Worm (Caenorhabditis elegans): Measurements from ENCODE around the gene kin-21.
A peak's percentile ranks its signal among the peaks of the same experiment; 100 is the strongest.

kin-21 gene

ce11 chrIV:9863817-9864216, 31.1 kb downstream of the kin-21 start, which contains the start of gene K07F5.16:
Gene K07F5.16, plus strand, starts transcription at chrIV:9864117.
- TF ChIP-seq B0336.3 (GFP tag; IDR thresholded peaks at IDR 0.05): no peak
- TF ChIP-seq Y56A3A.18 (GFP tag; IDR thresholded peaks at IDR 0.05): no peak
- no peak for TF ChIP-seq madf-6 (GFP tag; IDR thresholded peaks at IDR 0.05)
- no peak for TF ChIP-seq atf-7 (tag; optimal IDR thresholded peaks at IDR 0.05)
- TF ChIP-seq attf-5 (GFP tag; optimal IDR thresholded peaks at IDR 0.05): no peak
- no peak for TF ChIP-seq ztf-6 (GFP tag; IDR thresholded peaks at IDR 0.05)
- TF ChIP-seq egrh-3 (GFP tag; IDR thresholded peaks at IDR 0.05): no peak
- no peak for TF ChIP-seq lin-26 (GFP tag; IDR thresholded peaks at IDR 0.05)
- TF ChIP-seq ccch-3 (GFP tag; optimal IDR thresholded peaks at IDR 0.05): no peak

- TF ChIP-seq nhr-179 (tag; optimal IDR thresholded peaks at IDR 0.05): no peak
- TF ChIP-seq him-1 (tag; optimal IDR thresholded peaks at IDR 0.05): no peak
- TF ChIP-seq aptf-2 (GFP tag; conservative IDR thresholded peaks at IDR 0.05): no peak
- no peak for TF ChIP-seq attf-3 (GFP tag; conservative IDR thresholded peaks at IDR 0.05)
- TF ChIP-seq F23B12.7 (tag; optimal IDR thresholded peaks at IDR 0.05; ENCODE audit: insufficient read depth): no peak
- TF ChIP-seq fkh-3 (tag; optimal IDR thresholded peaks at IDR 0.05): no peak
- no peak for TF ChIP-seq F33H1.4 (GFP tag; IDR thresholded peaks at IDR 0.05)
- no peak for TF ChIP-seq cebp-1 (GFP tag; IDR thresholded peaks at IDR 0.05)
- TF ChIP-seq cebp-1 (tag; optimal IDR thresholded peaks at IDR 0.05): no peak
Measured at ce11 chrIV:9864778-9865177, 32.1 kb downstream of the kin-21 start, which contains the start of the genes K07F5.15 and K07F5.22. Gene K07F5.15, plus strand, starts transcription at chrIV:9865078. Gene K07F5.22, plus strand, starts transcription at chrIV:9865078.

- no peak for TF ChIP-seq sea-2 (GFP tag; IDR thresholded peaks at IDR 0.05)
- TF ChIP-seq B0035.1 (tag; optimal IDR thresholded peaks at IDR 0.05): no peak
- no peak for TF ChIP-seq Y53G8AR.9 (GFP tag; conservative IDR thresholded peaks at IDR 0.05)
- no peak for TF ChIP-seq F33H1.4 (GFP tag; IDR thresholded peaks at IDR 0.05)
- no peak for TF ChIP-seq atf-7 (tag; optimal IDR thresholded peaks at IDR 0.05)
- TF ChIP-seq D2030.7 (GFP tag; IDR thresholded peaks at IDR 0.05): no peak
- TF ChIP-seq attf-6 (GFP tag; IDR thresholded peaks at IDR 0.05): no peak
- TF ChIP-seq ccch-3 (GFP tag; optimal IDR thresholded peaks at IDR 0.05): no peak
- no peak for TF ChIP-seq lin-54 (GFP tag; optimal IDR thresholded peaks at IDR 0.05)
- no peak for TF ChIP-seq T07F8.4 (tag; optimal IDR thresholded peaks at IDR 0.05)
- TF ChIP-seq nhr-179 (tag; optimal IDR thresholded peaks at IDR 0.05): no peak
- no peak for TF ChIP-seq dox-1 (GFP tag; IDR thresholded peaks at IDR 0.05)
- TF ChIP-seq bed-1 (GFP tag; IDR thresholded peaks at IDR 0.05): no peak
- TF ChIP-seq madf-6 (GFP tag; IDR thresholded peaks at IDR 0.05): no peak
- TF ChIP-seq ztf-6 (GFP tag; IDR thresholded peaks at IDR 0.05): no peak
Measured at ce11 chrIV:9866865-9867264, 34.2 kb downstream of the kin-21 start.

ce11 chrIV:9867915-9868314, 35.2 kb downstream of the kin-21 start:
- TF ChIP-seq attf-5 (GFP tag; optimal IDR thresholded peaks at IDR 0.05): no peak
- TF ChIP-seq snpc-3.4 (tag; optimal IDR thresholded peaks at IDR 0.05): no peak
- TF ChIP-seq cebp-1 (GFP tag; IDR thresholded peaks at IDR 0.05): no peak
- TF ChIP-seq cebp-1 (tag; optimal IDR thresholded peaks at IDR 0.05): peak; percentile 27
- TF ChIP-seq athp-1 (tag; optimal IDR thresholded peaks at IDR 0.05): no peak
- TF ChIP-seq T26A5.8 (tag; optimal IDR thresholded peaks at IDR 0.05): no peak
- peak; percentile 76 for TF ChIP-seq hsf-1 (GFP tag; IDR thresholded peaks at IDR 0.05)
- no peak for TF ChIP-seq pbrm-1 (GFP tag; IDR thresholded peaks at IDR 0.05)
- no peak for TF ChIP-seq bed-2 (GFP tag; IDR thresholded peaks at IDR 0.05)
- no peak for TF ChIP-seq nfyb-1 (GFP tag; IDR thresholded peaks at IDR 0.05)
- no peak for TF ChIP-seq lsl-1 (GFP tag; optimal IDR thresholded peaks at IDR 0.05)
- no peak for TF ChIP-seq dpff-1 (tag; optimal IDR thresholded peaks at IDR 0.05)
- TF ChIP-seq tlf-1 (GFP tag; optimal IDR thresholded peaks at IDR 0.05): no peak
- TF ChIP-seq mes-4 (tag; optimal IDR thresholded peaks at IDR 0.05): no peak
- TF ChIP-seq let-607 (tag; optimal IDR thresholded peaks at IDR 0.05): peak in 1 of 2 experiments; percentile 8
- no peak for TF ChIP-seq Y95B8A.8 (GFP tag; IDR thresholded peaks at IDR 0.05)
- TF ChIP-seq F57C9.4 (tag; optimal IDR thresholded peaks at IDR 0.05): no peak
- TF ChIP-seq rec-8 (tag; optimal IDR thresholded peaks at IDR 0.05): no peak
- TF ChIP-seq Y53G8AR.9 (GFP tag; conservative IDR thresholded peaks at IDR 0.05): no peak
- no peak for TF ChIP-seq ccch-3 (GFP tag; optimal IDR thresholded peaks at IDR 0.05)
- no peak for TF ChIP-seq dox-1 (GFP tag; IDR thresholded peaks at IDR 0.05)
- no peak for TF ChIP-seq ztf-6 (GFP tag; IDR thresholded peaks at IDR 0.05)
- no peak for TF ChIP-seq bed-1 (GFP tag; IDR thresholded peaks at IDR 0.05)
- TF ChIP-seq madf-8 (GFP tag; conservative IDR thresholded peaks at IDR 0.05): no peak
- no peak for TF ChIP-seq nhr-179 (tag; optimal IDR thresholded peaks at IDR 0.05)
